Worm (Caenorhabditis elegans) whole organism, L4 larva: Measurements from ENCODE around the gene srh-223.

ENCODE experiments used
- F10B5.3 ChIP-seq: sonication (generic microtip); optimal IDR thresholded peaks from 2 replicates; lab custom pipeline; 2016; ENCODE audit warnings: mild to moderate bottlenecking, missing genetic modification characterization, missing compliant biosample characterization
- ceh-82 ChIP-seq: sonication (generic microtip); optimal IDR thresholded peaks from 2 replicates; lab custom pipeline; 2017; ENCODE audit warnings: missing biosample characterization, missing genetic modification characterization
- dmd-9 ChIP-seq: fragments of 200-800 bp; sonication (Bioruptor generic); IDR thresholded peaks from 2 replicates; pipeline ENCODE4 v1.3.6; 2022; ENCODE audit warnings: missing genetic modification reagents, missing genetic modification characterization, missing compliant biosample characterization
- fkh-10 ChIP-seq: fragments of 150-350 bp; optimal IDR thresholded peaks from 2 replicates; lab custom pipeline; 2014; ENCODE audit warnings: missing biosample characterization, missing genetic modification reagents, missing genetic modification characterization
- fos-1 ChIP-seq: fragments of 150-350 bp; optimal IDR thresholded peaks from 2 replicates; lab custom pipeline; 2014; ENCODE audit warnings: missing biosample characterization, missing genetic modification characterization
- lir-3 ChIP-seq: sonication (generic microtip); optimal IDR thresholded peaks from 2 replicates; lab custom pipeline; 2016; ENCODE audit warnings: mild to moderate bottlenecking, missing genetic modification characterization, missing compliant biosample characterization
- madf-5 ChIP-seq, 2 experiments: fragments of 200-800 bp; sonication (Bioruptor generic); IDR thresholded peaks; 2 replicates each; pipeline ENCODE4 v1.3.6; 2022; ENCODE audit warnings: missing compliant biosample characterization in 2 of 2, missing genetic modification characterization in 2 of 2
- nhr-25 ChIP-seq: sonication (generic microtip); optimal IDR thresholded peaks from 2 replicates; lab custom pipeline; 2017; ENCODE audit warnings: missing genetic modification characterization, mild to moderate bottlenecking, missing compliant biosample characterization, antibody characterized with exemption, moderate library complexity, borderline replicate concordance; ENCODE audit not compliant: insufficient read depth
- nhr-77 ChIP-seq: fragments of 150-350 bp; optimal IDR thresholded peaks from 2 replicates; lab custom pipeline; 2014; ENCODE audit warnings: missing biosample characterization, missing genetic modification characterization
- pha-4 ChIP-seq, 2 experiments: fragments of 150-350 bp in 1 of 2; fragments of 200-800 bp in 1 of 2; sonication (Bioruptor generic) in 1 of 2; IDR thresholded peaks in 1 of 2; optimal IDR thresholded peaks in 1 of 2; 2 replicates each; pipeline versions ENCODE4 v1.3.6 to Lab custom; 2014 to 2022; ENCODE audit warnings: missing genetic modification characterization in 2 of 2, missing genetic modification reagents in 2 of 2, missing biosample characterization in 1 of 2, missing compliant biosample characterization in 1 of 2
- pqm-1 ChIP-seq: sonication (generic microtip); optimal IDR thresholded peaks from 2 replicates; lab custom pipeline; 2017; ENCODE audit warnings: missing biosample characterization, missing genetic modification characterization
- set-16 ChIP-seq: fragments of 200-800 bp; sonication (Bioruptor generic); IDR thresholded peaks from 2 replicates; pipeline ENCODE4 v1.3.6; 2022; ENCODE audit warnings: missing genetic modification reagents, missing genetic modification characterization, missing compliant biosample characterization
- zip-2 ChIP-seq: fragments of 150-350 bp; optimal IDR thresholded peaks from 2 replicates; lab custom pipeline; 2014; ENCODE audit warnings: missing biosample characterization, missing genetic modification characterization

- TF ChIP-seq ceh-82 (tag; lab: Kevin White, UChicago) (no peak), pqm-1 (tag; lab: Kevin White, UChicago) (no peak), pha-4 (GFP tag; IDR thresholded peaks at IDR 0.05; lab: Robert Waterston, UW) (no peak), pha-4 (tag; optimal IDR thresholded peaks at IDR 0.05; lab: Kevin White, UChicago) (no peak), fkh-10 (GFP tag; lab: Kevin White, UChicago) (no peak), zip-2 (tag; lab: Kevin White, UChicago) (no peak), fos-1 (tag; lab: Kevin White, UChicago) (no peak), madf-5 (GFP tag; IDR thresholded peaks at IDR 0.05; lab: Robert Waterston, UW) (no peak), dmd-9 (GFP tag; lab: Robert Waterston, UW) (no peak), nhr-25 (no peak), nhr-77 (tag; lab: Kevin White, UChicago) (no peak), lir-3 (tag; lab: Kevin White, UChicago) (no peak), set-16 (GFP tag; lab: Robert Waterston, UW) (no peak), F10B5.3 (tag; lab: Kevin White, UChicago) (no peak)
Measured at ce11 chrIV:3937097-3937496, 44.6 kb upstream of the srh-223 start, which contains the start of gene clec-71.
